Fruit fly (Drosophila melanogaster): ENCODE data around the gene CG10019.

The CG10019 gene

DNA sequence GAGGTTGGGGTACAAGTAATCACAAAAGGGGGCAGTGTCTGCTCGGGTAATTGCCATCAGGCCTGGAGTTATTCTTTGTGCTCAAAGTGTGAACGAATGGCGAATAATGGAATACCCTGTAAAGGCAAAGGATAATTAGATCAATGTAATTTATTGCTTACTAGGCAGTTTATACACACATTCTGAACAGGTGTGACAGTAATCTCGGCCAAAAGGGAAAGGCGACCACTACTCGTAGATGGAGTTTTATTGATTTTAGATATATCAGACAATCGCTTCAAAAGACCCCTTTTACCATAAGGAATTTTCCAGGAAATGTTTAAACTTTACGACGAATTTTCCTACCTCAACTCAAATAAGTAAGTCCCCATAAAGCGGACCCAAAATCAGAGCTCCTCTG is 50.3 kb downstream of the CG10019 start:
- TF ChIP-seq CG8301 (tag; optimal IDR thresholded peaks at IDR 0.05) = no peak
- peak; percentile 5 for TF ChIP-seq CG8159 (tag; optimal IDR thresholded peaks at IDR 0.05)

DNA sequence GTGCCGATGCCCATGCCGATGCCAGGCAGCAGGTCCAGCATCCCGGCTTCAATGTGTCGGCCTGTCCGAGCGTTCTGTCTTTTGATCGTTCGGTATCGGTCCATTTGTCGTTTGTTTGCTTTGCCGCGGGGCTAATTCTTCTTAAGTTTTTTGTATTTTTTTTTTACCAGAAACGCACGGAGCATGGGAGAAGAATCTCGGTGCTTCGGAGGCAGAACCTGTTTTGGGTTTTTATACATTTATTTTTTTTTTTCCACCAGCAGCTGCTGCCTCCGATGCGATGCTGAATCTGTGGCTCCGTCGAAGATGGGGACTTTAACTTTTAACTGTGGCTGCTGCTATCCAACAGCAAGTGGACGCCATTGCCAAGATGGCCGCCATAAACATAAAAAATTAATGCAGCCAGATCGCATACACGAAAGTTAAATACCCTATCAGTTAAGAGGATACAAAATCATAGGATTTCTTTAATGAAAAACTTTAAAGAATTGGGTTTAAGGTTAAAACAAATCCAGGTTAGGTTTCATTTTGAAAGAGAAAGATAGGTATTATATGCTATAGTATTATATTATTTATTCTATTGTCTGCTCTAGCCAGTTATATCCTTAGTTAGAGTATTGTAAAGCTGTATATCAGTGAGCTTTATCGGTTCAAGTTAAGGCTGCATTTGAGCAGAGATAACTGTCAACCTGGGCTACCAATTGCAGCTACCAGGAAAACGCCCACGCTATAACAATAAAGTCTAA is 51.0 kb downstream of the CG10019 start:
- TF ChIP-seq Pif1B (GFP tag; optimal IDR thresholded peaks at IDR 0.05) (peak; percentile 30), CG32121 (GFP tag; IDR thresholded peaks at IDR 0.05) (peak; percentile 52; the same call in 1 of the 2 replicates), CG8159 (tag; optimal IDR thresholded peaks at IDR 0.05) (peak; percentile 68), CG12605 (GFP tag; IDR thresholded peaks at IDR 0.05) (no peak), D1 (tag; optimal IDR thresholded peaks at IDR 0.05) (no peak), fd96Ca (GFP tag; IDR thresholded peaks at IDR 0.05) (no peak), CG4496 (GFP tag; IDR thresholded peaks at IDR 0.05) (peak; percentile 85), CG34367 (tag; optimal IDR thresholded peaks at IDR 0.05) (peak; percentile 32), CG15710 (tag; optimal IDR thresholded peaks at IDR 0.05) (peak; percentile 82), CG13204 (GFP tag; optimal IDR thresholded peaks at IDR 0.05) (peak; percentile 30), EcR (GFP tag; optimal IDR thresholded peaks at IDR 0.05) (peak; percentile 53), CG14655 (GFP tag; optimal IDR thresholded peaks at IDR 0.05) (peak; percentile 51), CG10348 (GFP tag; IDR thresholded peaks at IDR 0.05) (no peak), Ets98B (GFP tag; IDR thresholded peaks at IDR 0.05) (peak; percentile 60), rn (GFP tag; IDR thresholded peaks at IDR 0.05) (0 out of 2 replicates have a peak, but pooled peaks have one; percentile 22), Snoo (tag; optimal IDR thresholded peaks at IDR 0.05) (peak; percentile 47), Pif1A (GFP tag; optimal IDR thresholded peaks at IDR 0.05) (no peak), CG17806 (tag; optimal IDR thresholded peaks at IDR 0.05) (peak; percentile 42), gl (tag; optimal IDR thresholded peaks at IDR 0.05) (no peak), CG9948 (tag; optimal IDR thresholded peaks at IDR 0.05) (peak; percentile 70), CG8301 (tag; optimal IDR thresholded peaks at IDR 0.05) (peak; percentile 44)

DNA sequence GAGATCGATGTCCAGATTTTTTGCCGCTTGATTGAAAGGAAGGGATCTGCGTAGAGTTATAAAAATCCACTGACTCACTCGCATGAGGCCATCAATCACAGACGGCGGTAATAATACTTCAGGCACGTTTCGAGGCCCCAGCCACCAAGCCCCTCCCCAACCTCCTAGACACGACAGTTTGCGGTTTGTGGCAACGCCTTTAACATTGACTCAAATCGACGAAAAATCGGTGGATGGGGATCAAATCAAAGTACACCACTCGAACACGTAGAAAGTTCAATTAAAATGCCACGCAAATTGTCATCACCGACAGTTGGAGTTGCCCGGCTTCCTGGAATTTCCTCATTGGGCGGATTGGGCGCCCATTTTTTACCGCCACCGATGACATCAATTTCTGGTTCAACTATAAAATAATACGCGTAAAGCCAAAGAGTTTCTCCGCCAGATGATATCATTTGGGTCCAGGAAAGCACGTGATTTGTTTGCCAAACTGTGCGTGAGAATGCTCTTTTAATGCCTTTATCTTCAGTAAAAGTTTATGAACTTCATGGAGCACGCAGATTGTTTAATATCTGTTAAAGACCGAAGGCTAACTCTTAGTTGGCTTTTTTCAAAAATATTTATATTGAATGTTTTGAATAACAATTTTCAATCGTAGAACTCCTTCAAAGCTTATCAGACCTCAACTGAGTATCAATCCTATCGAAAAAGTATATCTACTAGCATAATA is 54.2 kb downstream of the CG10019 start, which contains the start of gene CG31960:
CG31960 (plus strand) TSS at position 680 of the 730 bp plus-strand sequence.
- TF ChIP-seq D1 (tag; optimal IDR thresholded peaks at IDR 0.05) = no peak
- TF ChIP-seq CG10348 (GFP tag; IDR thresholded peaks at IDR 0.05) = no peak
- TF ChIP-seq fd96Ca (GFP tag; IDR thresholded peaks at IDR 0.05) = no peak
- TF ChIP-seq CG12605 (GFP tag; IDR thresholded peaks at IDR 0.05) = no peak
- TF ChIP-seq CG4496 (GFP tag; IDR thresholded peaks at IDR 0.05) = no peak
- no peak for TF ChIP-seq CG13204 (GFP tag; optimal IDR thresholded peaks at IDR 0.05)
- TF ChIP-seq Pif1A (GFP tag; optimal IDR thresholded peaks at IDR 0.05) = no peak
- TF ChIP-seq CG9948 (tag; optimal IDR thresholded peaks at IDR 0.05) = no peak
- TF ChIP-seq CG17806 (tag; optimal IDR thresholded peaks at IDR 0.05) = no peak

DNA sequence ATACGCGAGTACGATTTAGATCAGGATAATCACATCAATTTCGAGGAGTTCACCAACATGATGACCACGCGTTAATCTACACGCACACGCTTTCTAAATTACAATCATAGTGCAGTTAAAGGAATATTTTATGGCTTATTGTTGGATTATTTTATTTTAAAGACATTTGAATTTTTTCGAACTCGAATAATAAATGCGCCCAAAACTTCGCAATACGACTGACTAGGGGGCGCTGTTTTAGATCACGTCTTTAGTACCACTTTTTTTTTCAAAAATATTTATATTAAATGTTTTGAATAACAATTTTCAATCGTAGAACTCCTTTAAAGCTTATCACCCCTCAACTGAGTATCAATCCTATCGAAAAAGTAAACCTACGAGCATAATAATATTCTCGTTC is 55.1 kb downstream of the CG10019 start:
- TF ChIP-seq fd96Ca (GFP tag; IDR thresholded peaks at IDR 0.05) (no peak), CG32121 (GFP tag; IDR thresholded peaks at IDR 0.05) (no peak), D1 (tag; optimal IDR thresholded peaks at IDR 0.05) (no peak), Pif1A (GFP tag; optimal IDR thresholded peaks at IDR 0.05) (no peak), CG10348 (GFP tag; IDR thresholded peaks at IDR 0.05) (no peak), CG9948 (tag; optimal IDR thresholded peaks at IDR 0.05) (no peak), CG8301 (tag; optimal IDR thresholded peaks at IDR 0.05) (no peak), CG13204 (GFP tag; optimal IDR thresholded peaks at IDR 0.05) (no peak), CG17806 (tag; optimal IDR thresholded peaks at IDR 0.05) (no peak), EcR (GFP tag; optimal IDR thresholded peaks at IDR 0.05) (no peak), CG8159 (tag; optimal IDR thresholded peaks at IDR 0.05) (no peak)

DNA sequence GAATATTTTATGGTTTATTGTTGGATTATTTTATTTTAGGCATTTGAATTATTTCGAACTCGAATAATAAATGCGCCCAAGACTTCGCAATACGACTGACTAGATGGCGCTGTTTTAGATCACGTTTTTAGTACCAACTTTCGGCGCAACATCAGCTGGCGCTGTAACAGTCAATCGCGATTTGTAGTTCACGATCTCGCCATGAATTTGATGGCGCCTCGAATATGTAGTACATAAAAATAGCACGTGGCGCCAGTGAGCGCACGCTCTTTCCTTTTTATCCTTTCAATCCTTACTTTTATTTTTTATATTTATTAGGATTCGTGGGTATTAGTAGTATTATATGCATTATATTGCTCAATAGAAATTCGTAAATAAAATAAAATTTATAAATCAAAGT is 56.0 kb downstream of the CG10019 start:
- TF ChIP-seq rn (GFP tag; IDR thresholded peaks at IDR 0.05) (peak; percentile 50), Snoo (tag; optimal IDR thresholded peaks at IDR 0.05) (peak; percentile 42), CG15710 (tag; optimal IDR thresholded peaks at IDR 0.05) (peak; percentile 53), CG4496 (GFP tag; IDR thresholded peaks at IDR 0.05) (peak; percentile 86), CG8301 (tag; optimal IDR thresholded peaks at IDR 0.05) (no peak), CG12605 (GFP tag; IDR thresholded peaks at IDR 0.05) (peak; percentile 14; the same call in 1 of the 2 replicates), Ets98B (GFP tag; IDR thresholded peaks at IDR 0.05) (peak; percentile 20; the same call in 1 of the 2 replicates), CG17806 (tag; optimal IDR thresholded peaks at IDR 0.05) (peak; percentile 20), gl (tag; optimal IDR thresholded peaks at IDR 0.05) (no peak), fd96Ca (GFP tag; IDR thresholded peaks at IDR 0.05) (no peak; the same call in 2 of the 3 replicates)

DNA sequence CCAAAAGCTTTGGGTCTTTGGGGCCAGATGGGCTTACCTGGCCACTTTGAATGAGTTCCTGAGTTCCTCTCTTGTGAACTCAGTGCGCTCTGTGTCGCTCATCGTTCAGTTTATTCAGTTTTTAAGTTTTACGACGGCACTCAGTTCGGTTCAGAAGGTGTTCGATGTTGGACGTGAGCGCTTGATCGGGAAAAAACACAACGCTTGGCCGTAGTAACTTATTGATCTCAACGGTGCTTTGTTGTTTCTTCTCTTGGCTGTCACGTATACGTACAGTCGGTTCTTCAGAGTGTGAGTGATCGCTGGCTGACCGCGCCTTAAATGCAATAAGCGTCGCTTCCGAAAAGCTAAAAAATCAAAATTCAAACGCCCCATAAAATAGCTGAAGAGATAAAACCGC is 56.8 kb downstream of the CG10019 start, which contains the start of gene bark:
bark (plus strand) TSS at position 140 of the 400 bp plus-strand sequence.
- TF ChIP-seq Pif1A (GFP tag; optimal IDR thresholded peaks at IDR 0.05) = peak; percentile 64
- peak; percentile 55 for TF ChIP-seq CG13204 (GFP tag; optimal IDR thresholded peaks at IDR 0.05)
- TF ChIP-seq fd96Ca (GFP tag; IDR thresholded peaks at IDR 0.05) = 0 out of 3 replicates have a peak, but pooled peaks have one; percentile 39
- peak; percentile 71; the same call in 1 of the 2 replicates for TF ChIP-seq Ets98B (GFP tag; IDR thresholded peaks at IDR 0.05)
- no peak for TF ChIP-seq CG8159 (tag; optimal IDR thresholded peaks at IDR 0.05)
- TF ChIP-seq EcR (GFP tag; optimal IDR thresholded peaks at IDR 0.05) = peak; percentile 48
- no peak for TF ChIP-seq rn (GFP tag; IDR thresholded peaks at IDR 0.05)
- no peak for TF ChIP-seq CG9948 (tag; optimal IDR thresholded peaks at IDR 0.05)
- 0 out of 2 replicates have a peak, but pooled peaks have one; percentile 22 for TF ChIP-seq CG12605 (GFP tag; IDR thresholded peaks at IDR 0.05)
- no peak for TF ChIP-seq CG10348 (GFP tag; IDR thresholded peaks at IDR 0.05)
- TF ChIP-seq CG34367 (tag; optimal IDR thresholded peaks at IDR 0.05) = no peak
- TF ChIP-seq CG17806 (tag; optimal IDR thresholded peaks at IDR 0.05) = no peak
- no peak for TF ChIP-seq D1 (tag; optimal IDR thresholded peaks at IDR 0.05)
- peak; percentile 25 for TF ChIP-seq gl (tag; optimal IDR thresholded peaks at IDR 0.05)
- peak; percentile 60 for TF ChIP-seq Pif1B (GFP tag; optimal IDR thresholded peaks at IDR 0.05)
- TF ChIP-seq CG8301 (tag; optimal IDR thresholded peaks at IDR 0.05) = no peak
- peak; percentile 62 for TF ChIP-seq CG32121 (GFP tag; IDR thresholded peaks at IDR 0.05)
- 0 out of 3 replicates have a peak, but pooled peaks have one; percentile 40 for TF ChIP-seq CG4496 (GFP tag; IDR thresholded peaks at IDR 0.05)
